Fruit fly (Drosophila melanogaster): ENCODE data around the gene gammaTub23C.

Gene gammaTub23C

DNA sequence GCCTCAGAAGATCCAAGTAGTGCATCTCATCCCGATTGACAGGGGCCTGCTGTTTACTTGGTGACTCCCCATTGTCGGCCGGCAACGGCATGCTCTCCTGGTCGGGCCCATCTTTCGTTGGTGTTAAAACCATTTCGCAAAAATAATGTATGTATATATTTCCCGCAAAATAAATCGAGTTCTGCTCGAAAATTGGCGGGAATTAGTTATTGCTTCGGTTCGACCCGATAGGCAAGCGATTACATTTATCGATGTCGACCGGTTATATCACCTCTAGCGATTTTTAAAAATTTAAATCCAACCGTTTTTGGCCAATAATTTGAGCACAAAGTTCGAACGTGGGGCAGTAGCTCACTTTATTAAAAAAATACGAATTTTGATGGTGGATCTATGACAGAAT is 3.3 kb upstream of the gammaTub23C start, which contains the start of gene Ts (continued):
- TF ChIP-seq CG30020 (tag; optimal IDR thresholded peaks at IDR 0.05): no peak
- TF ChIP-seq CG17328 (GFP tag; IDR thresholded peaks at IDR 0.05): no peak
- no peak for TF ChIP-seq CG6813 (GFP tag; optimal IDR thresholded peaks at IDR 0.05)
- TF ChIP-seq Neu2 (GFP tag; optimal IDR thresholded peaks at IDR 0.05; ENCODE audit: borderline replicate concordance): no peak
- no peak for TF ChIP-seq CG4424 (GFP tag; optimal IDR thresholded peaks at IDR 0.05)
- TF ChIP-seq cwo (GFP tag; optimal IDR thresholded peaks at IDR 0.05): no peak
- peak; percentile 76; the same call in 1 of the 2 replicates for TF ChIP-seq amos (GFP tag; IDR thresholded peaks at IDR 0.05; ENCODE audit: partially characterized antibody)
- no peak for TF ChIP-seq ewg (GFP tag; optimal IDR thresholded peaks at IDR 0.05)
- TF ChIP-seq Adf1 (GFP tag; IDR thresholded peaks at IDR 0.05): no peak
- TF ChIP-seq CG15696 (tag; optimal IDR thresholded peaks at IDR 0.05): no peak
- TF ChIP-seq Aef1 (GFP tag; IDR thresholded peaks at IDR 0.05): no peak
- no peak for TF ChIP-seq Hr78 (GFP tag; optimal IDR thresholded peaks at IDR 0.05)
- TF ChIP-seq CG14441 (GFP tag; IDR thresholded peaks at IDR 0.05): no peak
- no peak for TF ChIP-seq Oaz (GFP tag; IDR thresholded peaks at IDR 0.05)
- TF ChIP-seq CG1792 (GFP tag; optimal IDR thresholded peaks at IDR 0.05): no peak
- TF ChIP-seq CG1603 (tag; optimal IDR thresholded peaks at IDR 0.05): peak; percentile 55
- TF ChIP-seq dimm (GFP tag; IDR thresholded peaks at IDR 0.05): no peak
- TF ChIP-seq CG2129 (GFP tag; IDR thresholded peaks at IDR 0.05; ENCODE audit: partially characterized antibody): peak; percentile 16; the same call in 1 of the 2 replicates
- no peak for TF ChIP-seq GATAe (GFP tag; conservative IDR thresholded peaks at IDR 0.05)
- TF ChIP-seq Antp (GFP tag; optimal IDR thresholded peaks at IDR 0.05): no peak
- peak; percentile 70 for TF ChIP-seq Doc3 (GFP tag; IDR thresholded peaks at IDR 0.05; ENCODE audit: partially characterized antibody)
- no peak for TF ChIP-seq CG11696 (GFP tag; IDR thresholded peaks at IDR 0.05)
- TF ChIP-seq sisA (GFP tag; IDR thresholded peaks at IDR 0.05): no peak
- TF ChIP-seq dati (GFP tag; IDR thresholded peaks at IDR 0.05): no peak
- no peak for TF ChIP-seq zen (tag; optimal IDR thresholded peaks at IDR 0.05)
- TF ChIP-seq CG17612 (GFP tag; IDR thresholded peaks at IDR 0.05): no peak
- peak; percentile 67 for TF ChIP-seq hbn (GFP tag; IDR thresholded peaks at IDR 0.05; ENCODE audit: partially characterized antibody)
- TF ChIP-seq CG10462 (GFP tag; optimal IDR thresholded peaks at IDR 0.05): no peak
- no peak for TF ChIP-seq hkb (optimal IDR thresholded peaks at IDR 0.05)
- no peak; the same call in 1 of the 2 replicates for TF ChIP-seq hkb (GFP tag; IDR thresholded peaks at IDR 0.05)
- TF ChIP-seq Hmr (GFP tag; optimal IDR thresholded peaks at IDR 0.05): no peak
- TF ChIP-seq CG17361 (GFP tag; IDR thresholded peaks at IDR 0.05): no peak
- TF ChIP-seq chm (GFP tag; IDR thresholded peaks at IDR 0.05): no peak
- TF ChIP-seq lab (GFP tag; optimal IDR thresholded peaks at IDR 0.05): no peak
- no peak for TF ChIP-seq CG18476 (GFP tag; optimal IDR thresholded peaks at IDR 0.05)
- TF ChIP-seq CG8089 (GFP tag; optimal IDR thresholded peaks at IDR 0.05): no peak
- TF ChIP-seq Trl (optimal IDR thresholded peaks at IDR 0.05): no peak
- TF ChIP-seq Trl (GFP tag; optimal IDR thresholded peaks at IDR 0.05): no peak
- 0 out of 3 replicates have a peak, but pooled peaks have one; percentile 46 for TF ChIP-seq mld (GFP tag; IDR thresholded peaks at IDR 0.05; ENCODE audit: partially characterized antibody)
- TF ChIP-seq CG17829 (tag; optimal IDR thresholded peaks at IDR 0.05): peak; percentile 88
- TF ChIP-seq gem (tag; optimal IDR thresholded peaks at IDR 0.05): no peak
- peak; percentile 56; the same call in 2 of the 3 replicates for TF ChIP-seq knrl (GFP tag; IDR thresholded peaks at IDR 0.05; ENCODE audit: partially characterized antibody)
- TF ChIP-seq jumu (GFP tag; optimal IDR thresholded peaks at IDR 0.05): no peak
- TF ChIP-seq CG10959 (GFP tag; IDR thresholded peaks at IDR 0.05): no peak
- no peak for TF ChIP-seq CG8944 (GFP tag; optimal IDR thresholded peaks at IDR 0.05)
- TF ChIP-seq pzg (GFP tag; optimal IDR thresholded peaks at IDR 0.05): peak; percentile 60
- TF ChIP-seq ERR (GFP tag; optimal IDR thresholded peaks at IDR 0.05): no peak
- peak; percentile 9 for TF ChIP-seq gfzf (GFP tag; optimal IDR thresholded peaks at IDR 0.05)
- TF ChIP-seq prd (optimal IDR thresholded peaks at IDR 0.05): no peak
- TF ChIP-seq prd (GFP tag; IDR thresholded peaks at IDR 0.05): no peak
- no peak for TF ChIP-seq CG9876 (GFP tag; optimal IDR thresholded peaks at IDR 0.05)
- TF ChIP-seq ems (GFP tag; optimal IDR thresholded peaks at IDR 0.05): no peak
